Worm (Caenorhabditis elegans) whole organism, L4/young adult: Measurements from ENCODE around the gene serp-1.2.

ENCODE experiments used
- W03F9.2 ChIP-seq: fragments of 150-350 bp; optimal IDR thresholded peaks from 2 replicates; lab custom pipeline; 2014; ENCODE audit warnings: missing biosample characterization, missing genetic modification characterization
- him-1 ChIP-seq: sonication (generic microtip); optimal IDR thresholded peaks from 2 replicates; lab custom pipeline; 2016; ENCODE audit warnings: missing genotype, missing genetic modification reagents, missing genetic modification characterization, missing compliant biosample characterization

DNA sequence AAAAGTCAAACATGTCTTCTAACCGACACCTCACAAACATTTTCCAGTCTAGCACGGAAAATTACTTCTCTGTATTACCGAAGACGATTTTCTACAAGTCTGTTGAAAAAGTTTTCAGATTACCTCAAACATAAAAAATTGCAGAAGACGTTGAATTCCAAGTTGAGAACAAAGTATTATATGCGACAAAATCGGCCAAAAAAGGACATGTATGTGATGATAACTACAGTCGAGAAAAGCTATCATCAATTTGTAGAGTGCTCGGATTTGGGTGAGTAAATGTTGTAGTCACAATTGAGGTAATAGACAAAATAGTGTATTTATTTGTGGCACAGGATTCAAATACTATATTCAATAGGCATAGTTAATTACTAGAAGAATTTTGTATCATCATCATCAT lies 16.6 kb upstream of the serp-1.2 start:
- TF ChIP-seq W03F9.2, result no peak
- no peak for TF ChIP-seq him-1 (tag; lab: Kevin White, UChicago)
